Worm (Caenorhabditis elegans): ENCODE data around the gene F18F11.4.

The F18F11.4 gene

DNA sequence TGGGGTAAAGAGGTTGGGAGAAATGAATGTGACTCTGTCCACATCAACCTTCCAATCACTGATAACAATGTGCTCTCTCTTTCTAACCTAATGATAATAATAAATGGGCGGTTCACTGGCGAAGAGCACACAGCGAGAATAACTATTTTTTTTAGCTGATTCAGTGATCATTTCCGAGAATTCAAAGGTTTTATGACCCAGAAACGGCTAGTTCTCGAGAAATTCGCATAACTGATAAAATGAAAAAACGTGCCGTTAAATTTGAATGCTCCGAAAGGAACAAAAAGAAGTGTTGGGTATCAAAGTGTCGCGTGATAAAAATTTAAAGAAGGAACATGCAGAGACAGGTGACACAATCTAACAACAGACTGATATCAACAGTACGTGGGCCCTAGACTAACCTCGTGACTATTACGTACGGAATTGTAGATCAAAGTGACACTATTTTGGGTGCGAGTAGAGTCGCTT, 34.9 kb upstream of the F18F11.4 start:
- TF ChIP-seq ceh-82 (tag; optimal IDR thresholded peaks at IDR 0.05): no peak
- TF ChIP-seq mab-5 (tag; optimal IDR thresholded peaks at IDR 0.05): no peak
- TF ChIP-seq sma-9 (GFP tag; optimal IDR thresholded peaks at IDR 0.05): peak; percentile 53
- no peak for TF ChIP-seq sma-9 (tag; optimal IDR thresholded peaks at IDR 0.05)
- TF ChIP-seq nhr-25 (tag; optimal IDR thresholded peaks at IDR 0.05): no peak
- peak; percentile 79 for TF ChIP-seq fos-1 (tag; optimal IDR thresholded peaks at IDR 0.05)
- TF ChIP-seq ZK546.5 (tag; optimal IDR thresholded peaks at IDR 0.05): no peak
- TF ChIP-seq peb-1 (tag; optimal IDR thresholded peaks at IDR 0.05): no peak
- TF ChIP-seq unc-39 (tag; optimal IDR thresholded peaks at IDR 0.05): no peak
- TF ChIP-seq nhr-129 (tag; optimal IDR thresholded peaks at IDR 0.05): peak; percentile 14
- peak; percentile 38 for TF ChIP-seq gmeb-1 (tag; optimal IDR thresholded peaks at IDR 0.05)
- TF ChIP-seq nhr-11 (tag; optimal IDR thresholded peaks at IDR 0.05): no peak
- TF ChIP-seq crh-2 (tag; optimal IDR thresholded peaks at IDR 0.05): peak; percentile 66
- TF ChIP-seq mdl-1 (tag; optimal IDR thresholded peaks at IDR 0.05): peak in 1 of 2 experiments; percentile 40
- TF ChIP-seq dmd-4 (tag; optimal IDR thresholded peaks at IDR 0.05): no peak
- TF ChIP-seq Y55F3AM.14 (GFP tag; optimal IDR thresholded peaks at IDR 0.05): no peak

DNA sequence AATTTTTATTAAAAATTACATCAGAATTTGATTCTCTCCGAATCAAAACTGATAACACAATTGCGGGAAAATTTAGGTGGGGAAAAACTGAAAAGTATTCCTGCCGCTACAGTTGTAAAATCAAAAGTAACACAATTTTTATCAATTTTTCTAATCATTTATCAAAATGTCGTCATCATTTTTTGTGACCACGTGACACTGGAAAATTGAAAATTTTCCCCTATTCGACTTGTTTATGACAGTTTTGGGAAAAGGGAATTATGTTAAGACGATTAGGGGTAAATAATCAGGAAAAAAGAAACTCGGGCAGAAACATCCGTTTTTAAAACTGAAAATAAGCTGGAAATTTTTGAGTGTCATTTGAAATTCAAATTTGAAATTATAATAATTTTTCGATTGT, 33.8 kb upstream of the F18F11.4 start:
- peak in 1 of 2 experiments; percentile 25 for TF ChIP-seq mdl-1 (tag; optimal IDR thresholded peaks at IDR 0.05)
- TF ChIP-seq lsy-2 (tag; optimal IDR thresholded peaks at IDR 0.05): peak in 1 of 2 experiments; percentile 13
- TF ChIP-seq sem-4 (tag; optimal IDR thresholded peaks at IDR 0.05): no peak
- TF ChIP-seq skn-1 (tag; optimal IDR thresholded peaks at IDR 0.05): no peak
- peak; percentile 29 for TF ChIP-seq sma-3 (GFP tag; optimal IDR thresholded peaks at IDR 0.05)
- TF ChIP-seq fos-1 (tag; optimal IDR thresholded peaks at IDR 0.05): peak; percentile 55
- TF ChIP-seq gmeb-1 (tag; optimal IDR thresholded peaks at IDR 0.05): peak; percentile 70
- TF ChIP-seq crh-2 (tag; optimal IDR thresholded peaks at IDR 0.05): peak; percentile 71
- peak; percentile 58 for TF ChIP-seq sma-9 (GFP tag; optimal IDR thresholded peaks at IDR 0.05)
- no peak for TF ChIP-seq sma-9 (tag; optimal IDR thresholded peaks at IDR 0.05)

DNA sequence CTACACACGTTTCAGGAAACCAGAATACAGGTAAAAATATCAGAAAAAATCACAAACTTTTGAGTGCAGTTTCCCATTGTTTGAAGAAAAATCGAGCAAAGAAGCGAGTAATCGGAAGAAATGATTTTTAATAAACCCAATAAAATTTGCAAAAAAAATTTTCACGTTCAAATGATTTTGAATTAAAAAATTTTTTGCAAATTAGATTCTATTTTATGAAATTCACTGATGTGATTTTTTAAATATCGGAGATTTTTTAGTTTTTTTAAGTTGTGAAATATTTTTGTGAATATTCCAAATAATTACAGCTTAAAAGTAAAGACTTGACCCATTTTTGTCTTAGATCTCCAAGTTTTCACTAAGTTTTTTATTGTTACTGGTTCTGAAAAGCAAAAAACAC, 32.4 kb upstream of the F18F11.4 start, which contains the start of gene pnp-1:
TSS of gene pnp-1 (minus strand) at position 101 of the 400 bp plus-strand sequence.
- TF ChIP-seq ZK546.5 (tag; optimal IDR thresholded peaks at IDR 0.05) (no peak), nhr-23 (tag; optimal IDR thresholded peaks at IDR 0.05) (no peak), gmeb-1 (tag; optimal IDR thresholded peaks at IDR 0.05) (no peak), lin-39 (tag; optimal IDR thresholded peaks at IDR 0.05) (no peak), Y55F3AM.14 (GFP tag; optimal IDR thresholded peaks at IDR 0.05) (no peak), elt-3 (tag; optimal IDR thresholded peaks at IDR 0.05) (no peak), nhr-12 (tag; optimal IDR thresholded peaks at IDR 0.05) (no peak), F13H6.1 (tag; optimal IDR thresholded peaks at IDR 0.05) (no peak), ama-1 (optimal IDR thresholded peaks at IDR 0.05) (no peak), fos-1 (tag; optimal IDR thresholded peaks at IDR 0.05) (no peak), nhr-11 (tag; optimal IDR thresholded peaks at IDR 0.05) (no peak), unc-55 (GFP tag; optimal IDR thresholded peaks at IDR 0.05) (no peak), blmp-1 (tag; optimal IDR thresholded peaks at IDR 0.05; ENCODE audit: insufficient read depth) (no peak), elt-1 (tag; optimal IDR thresholded peaks at IDR 0.05) (no peak)

DNA sequence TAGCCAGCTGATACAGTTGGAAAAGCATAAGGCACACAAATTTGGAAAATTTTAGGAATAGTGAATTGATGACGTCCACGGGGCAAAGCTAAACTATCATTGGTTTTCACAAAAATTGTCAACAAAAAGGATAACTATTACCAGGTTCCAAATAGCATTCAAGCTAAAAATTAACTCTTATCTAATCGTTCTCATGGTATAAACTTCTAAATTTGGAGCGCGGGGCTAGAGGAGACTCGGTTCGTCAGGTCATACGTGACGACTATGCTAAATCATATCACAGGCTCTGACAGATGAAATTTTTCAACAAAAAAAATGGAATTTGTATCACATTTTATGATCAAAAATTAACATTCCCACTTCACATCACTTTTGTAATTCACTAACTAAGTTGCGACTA, 31.4 kb upstream of the F18F11.4 start:
- no peak for TF ChIP-seq ceh-16 (tag; optimal IDR thresholded peaks at IDR 0.05)
- no peak for TF ChIP-seq unc-55 (GFP tag; optimal IDR thresholded peaks at IDR 0.05)
- no peak for TF ChIP-seq R02D3.7 (tag; optimal IDR thresholded peaks at IDR 0.05)
- TF ChIP-seq lin-11 (tag; optimal IDR thresholded peaks at IDR 0.05): no peak
- no peak for TF ChIP-seq nhr-25 (tag; optimal IDR thresholded peaks at IDR 0.05)
- no peak for TF ChIP-seq nhr-10 (tag; optimal IDR thresholded peaks at IDR 0.05)
- TF ChIP-seq lin-39 (tag; optimal IDR thresholded peaks at IDR 0.05): no peak
- no peak for TF ChIP-seq mab-5 (tag; optimal IDR thresholded peaks at IDR 0.05)
- TF ChIP-seq nhr-23 (tag; optimal IDR thresholded peaks at IDR 0.05): no peak

DNA sequence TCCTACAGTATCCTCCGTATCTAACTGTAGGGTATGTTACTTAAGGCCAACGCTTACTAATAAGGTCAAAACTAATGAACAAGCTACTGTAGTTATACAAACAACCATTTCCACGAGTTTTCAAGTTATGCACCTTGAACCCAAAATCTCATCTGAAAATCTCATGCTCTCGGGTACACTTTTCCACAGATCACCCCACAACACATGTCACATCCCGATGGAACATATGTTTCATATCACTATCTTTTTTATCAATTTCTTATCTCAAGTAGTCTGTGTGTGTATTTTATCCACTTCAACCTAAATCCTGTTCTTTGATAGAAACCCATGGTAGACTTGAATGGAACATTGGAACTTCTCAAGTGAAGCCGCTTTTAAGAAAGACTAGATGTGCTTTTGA, 30.3 kb upstream of the F18F11.4 start:
- no peak for TF ChIP-seq nhr-129 (tag; optimal IDR thresholded peaks at IDR 0.05)
- peak; percentile 24 for TF ChIP-seq sma-9 (GFP tag; optimal IDR thresholded peaks at IDR 0.05)
- no peak for TF ChIP-seq sma-9 (tag; optimal IDR thresholded peaks at IDR 0.05)
